Worm (Caenorhabditis elegans): ENCODE measurements around the gene plp-1.

- no peak for TF ChIP-seq sox-4 (tag; optimal IDR thresholded peaks at IDR 0.05)
- TF ChIP-seq sox-2 (GFP tag; IDR thresholded peaks at IDR 0.05), result no peak
- TF ChIP-seq ama-1 (optimal IDR thresholded peaks at IDR 0.05), result no peak
- TF ChIP-seq elt-2 (tag; optimal IDR thresholded peaks at IDR 0.05), result no peak
- no peak for TF ChIP-seq fkh-6 (tag; optimal IDR thresholded peaks at IDR 0.05)
- TF ChIP-seq ref-2 (tag; optimal IDR thresholded peaks at IDR 0.05), result no peak
- TF ChIP-seq hlh-15 (tag; optimal IDR thresholded peaks at IDR 0.05), result no peak
- TF ChIP-seq nhr-232 (tag; optimal IDR thresholded peaks at IDR 0.05), result no peak
- no peak for TF ChIP-seq eyg-1 (tag; optimal IDR thresholded peaks at IDR 0.05)
- TF ChIP-seq ceh-34 (tag; optimal IDR thresholded peaks at IDR 0.05), result no peak
- no peak for TF ChIP-seq nhr-11 (tag; optimal IDR thresholded peaks at IDR 0.05)
Measured at ce11 chrIV:7651120-7651519, 18.0 kb downstream of the plp-1 start, which contains the start of gene cima-1.
